Fruit fly (Drosophila melanogaster) ovary, adult (tissue): ENCODE measurements around the gene CG1492.
A peak's percentile ranks its signal among the peaks of the same experiment; 100 is the strongest.

Experiments
- CG17801 ChIP-seq: fragments of 200-800 bp; optimal IDR thresholded peaks from 2 replicates; lab custom pipeline; 2019; ENCODE audit warnings: missing biosample characterization, mild to moderate bottlenecking, missing genetic modification characterization, moderate library complexity; ENCODE audit not compliant: partially characterized antibody

CG1492 gene

DNA sequence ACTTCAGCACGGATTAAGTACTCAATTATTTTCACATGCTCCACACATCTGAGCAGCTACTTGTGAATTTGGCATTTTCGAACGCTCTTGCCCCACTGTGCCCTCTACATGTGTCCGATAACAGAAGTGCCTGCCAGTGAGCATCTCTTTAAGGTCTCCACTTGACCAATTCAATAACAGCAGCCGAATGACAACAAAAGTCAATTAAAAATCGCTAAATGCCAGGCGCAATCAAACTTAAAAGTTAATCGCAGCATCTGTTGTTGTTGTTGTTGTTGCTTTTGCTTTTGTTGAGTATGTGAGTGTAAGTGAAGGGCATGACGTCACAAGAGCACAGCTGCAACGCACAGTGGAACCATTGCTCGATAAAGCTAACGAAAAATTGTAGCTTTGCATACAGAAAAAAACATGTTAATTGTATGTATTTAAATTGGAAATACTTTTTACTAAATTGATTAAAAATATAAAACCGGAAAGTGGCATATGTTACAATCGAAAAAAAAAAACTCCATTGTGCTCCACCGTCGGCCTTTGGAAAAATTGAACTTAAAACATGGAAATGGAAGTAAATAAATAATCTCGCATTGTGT is 2.9 kb upstream of the CG1492 start:
- peak; percentile 31 for TF ChIP-seq CG17801 (GFP tag; lab: Kevin White, UChicago)

DNA sequence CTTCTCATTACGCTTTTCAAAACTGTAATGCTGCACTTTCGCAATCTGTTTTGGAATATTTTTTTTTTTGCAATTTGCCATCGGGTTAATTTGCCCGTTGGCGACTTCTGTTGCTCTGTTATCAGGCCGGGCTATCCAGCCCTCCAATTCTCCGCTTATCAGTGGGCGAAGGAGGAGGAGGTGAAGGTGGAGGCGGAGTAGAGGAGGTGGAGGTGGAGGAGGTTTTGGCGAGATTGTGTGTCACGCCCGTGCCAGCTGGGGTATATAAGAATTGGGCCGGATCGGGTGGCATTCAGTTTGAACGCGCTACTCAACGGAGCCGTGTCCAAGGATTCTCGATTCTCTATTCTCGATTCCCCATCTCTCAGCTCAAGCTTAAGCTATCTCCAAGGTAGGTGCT is 2.1 kb upstream of the CG1492 start:
- no peak for TF ChIP-seq CG17801 (GFP tag; lab: Kevin White, UChicago)

DNA sequence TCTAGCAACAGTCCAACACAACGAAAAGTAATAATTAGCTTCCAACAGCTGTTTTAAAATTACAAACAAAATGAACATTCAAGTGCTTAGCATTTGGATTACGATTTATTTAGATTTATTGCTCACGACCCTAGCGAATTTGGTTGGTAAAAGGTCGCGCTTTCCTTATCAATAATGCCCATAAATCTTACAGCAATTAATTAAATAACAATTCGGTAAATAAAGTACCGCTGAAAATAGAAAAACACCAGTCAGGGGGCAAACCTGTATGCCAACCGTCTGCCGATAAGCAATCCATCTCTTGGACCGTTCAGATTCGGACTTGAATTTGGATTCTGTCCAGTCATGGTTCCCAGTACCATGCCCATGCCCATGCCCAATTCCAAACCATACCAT is 1.1 kb upstream of the CG1492 start:
- no peak for TF ChIP-seq CG17801 (GFP tag; lab: Kevin White, UChicago)

DNA sequence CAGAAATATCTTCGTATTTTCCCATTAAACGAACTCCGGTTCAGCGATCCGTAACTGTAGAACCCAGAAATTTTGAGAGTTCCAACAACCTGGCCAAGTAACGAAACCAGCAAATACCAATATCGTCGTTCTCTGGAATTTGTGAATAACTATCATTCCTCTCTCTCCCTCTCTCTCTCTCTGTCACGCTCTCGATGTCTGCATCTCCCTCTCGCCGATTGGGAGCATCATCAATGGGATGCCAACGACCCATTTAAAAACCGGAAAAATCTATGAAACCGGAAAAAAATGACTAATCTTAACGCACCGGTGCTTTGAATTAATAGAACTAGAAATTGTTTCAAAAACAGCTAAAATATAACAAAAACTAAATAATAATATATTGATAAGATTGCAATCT is 4.4 kb downstream of the CG1492 start:
- no peak for TF ChIP-seq CG17801 (GFP tag; lab: Kevin White, UChicago)

DNA sequence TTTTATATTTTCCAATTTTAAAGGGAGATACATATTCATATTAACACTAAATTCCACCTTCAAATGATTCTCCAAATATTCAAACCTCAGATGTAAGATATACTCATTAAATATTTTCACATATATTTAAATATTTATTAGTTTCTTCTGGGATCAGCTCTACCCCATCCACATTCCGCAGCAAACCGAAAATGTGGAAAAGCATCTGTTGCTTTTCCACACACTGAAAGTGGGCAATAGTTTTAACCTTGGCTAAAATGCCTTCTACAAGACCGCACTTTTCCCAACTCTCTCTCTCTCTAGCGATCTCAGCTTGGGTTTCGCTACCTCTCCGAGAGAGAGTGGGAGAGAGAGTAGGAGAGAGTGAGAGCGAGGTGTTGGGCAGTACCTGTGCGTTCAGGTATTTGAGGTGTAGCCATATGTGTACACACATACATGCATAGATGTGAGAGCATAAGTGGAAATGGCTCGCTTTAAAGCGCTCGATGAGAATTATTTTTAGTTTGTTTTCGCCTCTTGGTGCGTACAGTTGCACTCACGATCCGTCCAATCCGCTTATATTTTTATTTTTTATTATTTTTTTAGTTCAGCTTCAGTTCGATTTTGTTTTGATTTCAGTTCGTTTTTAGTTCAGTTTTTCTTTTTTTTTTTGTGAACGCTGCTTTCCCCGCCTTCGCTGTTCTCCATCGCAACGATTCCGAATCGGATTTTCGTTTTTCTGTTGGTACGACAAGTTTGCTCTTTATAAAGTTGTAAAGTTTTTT is 5.2 kb downstream of the CG1492 start, which contains the start of gene CG1806:
CG1806 (plus strand) TSS at position 499 of the 764 bp plus-strand sequence.
- peak; percentile 96 for TF ChIP-seq CG17801 (GFP tag; lab: Kevin White, UChicago)

DNA sequence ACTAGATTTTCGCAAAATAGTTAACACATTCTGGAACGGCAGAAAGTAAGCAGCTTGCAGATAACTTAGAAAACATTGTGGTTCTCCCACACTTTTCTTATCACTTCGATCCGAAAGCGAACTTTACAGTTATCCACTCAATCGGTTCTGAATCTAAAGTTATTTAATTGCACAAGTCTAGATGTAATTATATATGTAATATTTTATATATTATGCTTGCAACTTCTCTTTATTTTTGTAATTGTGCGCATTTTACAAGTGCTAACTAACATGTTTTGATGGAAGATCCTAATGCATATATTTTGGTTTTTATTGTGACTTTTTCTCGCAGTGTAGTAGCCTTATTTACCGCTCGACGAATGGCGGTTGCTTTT is 7.6 kb downstream of the CG1492 start:
- TF ChIP-seq CG17801 (GFP tag; lab: Kevin White, UChicago) = no peak

DNA sequence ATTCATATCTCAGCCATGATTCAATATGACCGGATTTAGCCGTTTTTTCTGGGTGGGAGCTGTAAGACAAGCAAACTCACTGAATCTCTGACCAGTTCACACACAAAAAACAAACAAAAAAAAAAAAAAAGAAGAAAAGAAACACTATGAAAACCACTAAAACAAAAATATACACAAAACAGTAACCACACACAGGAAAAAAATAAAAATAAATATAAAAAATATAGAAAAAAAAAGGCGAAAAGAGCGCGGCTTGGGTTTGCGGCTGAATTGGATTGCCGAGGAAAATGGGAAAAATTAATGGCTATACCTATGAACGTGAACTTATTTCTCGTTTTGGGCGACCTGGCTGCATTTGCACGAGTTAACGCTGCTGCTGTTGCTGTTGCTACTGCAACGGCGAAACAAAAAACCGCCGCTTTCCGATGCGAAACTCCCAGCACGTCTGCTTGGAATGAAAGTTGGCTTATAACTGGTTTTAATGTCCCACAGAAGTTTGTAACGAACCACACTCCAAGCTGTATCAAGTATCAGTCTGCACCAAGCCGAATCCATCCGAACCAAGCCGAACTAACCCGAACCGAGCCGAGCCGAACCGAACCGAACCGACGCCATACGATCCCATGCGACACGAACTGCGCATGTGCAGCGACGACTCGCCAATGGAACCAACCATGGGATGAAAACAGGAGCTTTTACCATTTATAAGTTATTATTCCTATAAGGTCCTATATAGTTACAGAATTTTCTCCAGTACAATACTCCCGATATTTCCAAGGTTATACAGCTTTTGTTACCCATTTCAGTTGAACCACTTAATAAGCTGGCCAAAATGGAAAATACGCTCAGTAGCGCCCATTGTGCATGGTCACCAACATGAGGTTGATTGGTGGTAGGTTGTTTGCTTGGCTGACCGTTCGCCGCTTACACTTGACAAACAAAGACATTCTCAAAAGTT is 8.3 kb downstream of the CG1492 start, which contains the start of gene fw:
fw (minus strand) TSS at position 478 of the 958 bp plus-strand sequence.
- no peak for TF ChIP-seq CG17801 (GFP tag; lab: Kevin White, UChicago)

DNA sequence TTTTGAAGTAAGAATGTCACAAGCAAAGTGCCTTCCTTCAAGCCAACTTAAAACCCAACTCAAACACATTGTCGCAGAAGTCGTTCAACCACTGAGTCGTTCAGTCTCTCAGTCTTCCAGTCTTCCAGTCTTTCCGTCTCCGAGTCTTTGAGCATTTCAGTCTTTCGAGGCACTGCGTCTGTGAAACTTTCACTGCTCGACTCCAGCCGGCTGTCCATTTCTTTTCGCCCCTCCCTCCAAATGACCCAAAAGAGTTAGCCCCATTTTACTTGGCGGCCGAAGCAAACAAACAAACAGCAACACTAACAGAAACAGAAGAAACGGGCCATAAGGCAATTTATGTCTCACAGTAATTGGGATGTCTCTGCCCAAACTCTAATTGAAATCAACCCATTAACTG is 11.0 kb downstream of the CG1492 start:
- TF ChIP-seq CG17801 (GFP tag; lab: Kevin White, UChicago) = no peak

DNA sequence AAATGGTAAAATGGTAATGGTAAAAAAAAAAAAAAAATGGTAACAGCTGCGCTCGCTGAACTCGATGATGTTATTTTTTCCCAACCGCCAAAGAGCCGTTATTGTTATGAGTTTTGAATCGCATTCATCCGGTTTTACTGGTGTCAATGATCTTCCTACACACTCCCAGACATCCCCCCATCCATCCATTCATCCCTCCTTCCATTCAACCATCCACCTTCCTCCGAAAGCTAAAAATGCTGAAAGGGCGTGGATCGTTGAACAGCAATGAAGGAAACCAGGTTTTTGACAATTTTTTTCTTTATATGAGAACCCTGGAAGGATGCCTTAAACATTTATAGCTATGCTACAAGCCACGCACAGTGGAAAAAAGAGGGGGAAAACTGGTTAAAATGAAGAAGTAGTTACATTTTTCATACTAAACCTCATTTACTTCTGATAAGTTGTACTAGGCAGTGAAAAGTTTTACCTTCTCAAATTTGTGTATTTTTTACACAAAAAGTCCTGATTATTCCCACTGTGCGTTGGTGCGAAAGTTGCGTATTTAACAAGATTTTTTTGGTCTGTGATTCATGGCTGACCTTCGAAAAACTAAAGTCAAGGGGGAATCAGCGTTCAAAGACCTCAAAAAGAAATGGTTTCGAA is 11.9 kb downstream of the CG1492 start:
- TF ChIP-seq CG17801 (GFP tag; lab: Kevin White, UChicago) = no peak

DNA sequence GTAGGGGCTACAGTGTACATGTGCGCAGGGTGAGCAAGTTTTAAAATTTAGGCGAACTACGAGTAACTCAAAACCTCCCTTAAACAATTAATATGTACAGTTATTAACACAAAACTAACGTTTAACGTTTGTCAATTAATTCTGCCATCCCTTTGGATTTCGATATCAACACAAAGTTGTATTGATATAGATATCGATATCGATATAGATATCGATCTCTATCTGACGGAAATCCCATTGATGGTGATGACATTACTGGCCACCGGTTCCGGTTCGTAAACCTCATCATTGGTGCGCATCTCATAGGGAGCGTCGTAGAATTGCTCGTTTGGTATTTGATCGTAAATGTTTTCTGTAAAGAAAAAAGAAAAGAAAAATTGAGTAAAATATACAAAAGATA is 18.7 kb downstream of the CG1492 start:
- TF ChIP-seq CG17801 (GFP tag; lab: Kevin White, UChicago) = no peak

DNA sequence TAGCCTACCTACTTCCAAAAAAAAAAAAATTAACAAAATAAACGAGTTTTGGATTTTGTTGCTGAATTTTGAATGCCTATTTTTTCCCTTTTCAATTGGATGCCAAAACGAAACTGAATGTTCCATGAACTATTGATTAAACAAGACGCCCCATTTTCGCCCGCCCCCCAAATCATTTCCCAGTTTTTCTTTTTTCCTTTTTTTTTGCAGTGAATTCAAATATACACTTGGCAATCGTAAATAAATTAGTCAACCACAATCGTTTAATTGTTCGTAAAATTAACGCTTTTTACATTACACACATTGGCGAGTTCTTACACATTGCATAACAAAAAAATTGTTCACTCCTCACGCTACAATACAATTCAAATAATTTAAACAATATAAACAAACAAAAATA is 19.3 kb downstream of the CG1492 start, which contains the start of gene CG18130:
CG18130 (minus strand) TSS at position 101 of the 400 bp plus-strand sequence.
- no peak for TF ChIP-seq CG17801 (GFP tag; lab: Kevin White, UChicago)

DNA sequence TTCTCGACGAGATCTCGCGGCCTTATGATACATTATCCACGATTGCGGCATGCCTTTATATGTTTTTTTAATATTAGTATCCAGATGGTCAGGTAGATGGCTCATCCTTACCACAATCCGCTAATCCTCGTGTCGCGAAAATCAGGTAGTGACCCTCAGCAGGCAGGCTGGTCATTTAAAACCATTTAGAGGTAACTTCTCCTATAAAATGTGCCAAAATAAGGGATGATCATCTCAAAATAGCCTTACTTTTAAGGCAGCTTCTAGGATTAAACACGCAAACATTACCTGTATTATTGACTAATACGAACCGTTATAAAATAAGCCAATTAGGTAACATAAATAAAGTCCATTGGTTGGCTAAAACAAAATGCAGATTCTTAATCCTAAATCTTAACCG is 23.1 kb downstream of the CG1492 start, which contains the start of gene tsg:
tsg (minus strand) TSS at position 37 of the 400 bp plus-strand sequence.
- no peak for TF ChIP-seq CG17801 (GFP tag; lab: Kevin White, UChicago)

DNA sequence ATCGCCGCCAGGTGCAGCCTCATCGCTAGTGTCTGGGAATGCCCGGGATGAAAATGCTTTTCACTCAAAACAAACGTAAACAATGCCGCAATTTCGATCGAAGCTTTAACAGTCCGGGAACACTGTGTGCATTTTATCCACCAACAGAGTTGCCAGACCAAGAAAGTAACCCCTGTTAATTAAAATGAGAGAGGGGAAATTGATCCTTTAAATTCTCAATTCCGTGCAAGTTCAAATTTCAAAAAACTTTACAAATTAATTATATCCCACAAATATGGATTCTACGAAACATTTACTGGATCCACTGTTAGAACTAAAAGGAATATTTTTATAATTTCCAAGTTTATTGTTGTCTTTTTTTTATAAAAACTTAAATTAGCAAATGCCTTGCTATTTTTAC is 24.3 kb downstream of the CG1492 start, which contains the start of gene gd:
gd (minus strand) TSS at position 101 of the 400 bp plus-strand sequence.
- TF ChIP-seq CG17801 (GFP tag; lab: Kevin White, UChicago) = no peak

DNA sequence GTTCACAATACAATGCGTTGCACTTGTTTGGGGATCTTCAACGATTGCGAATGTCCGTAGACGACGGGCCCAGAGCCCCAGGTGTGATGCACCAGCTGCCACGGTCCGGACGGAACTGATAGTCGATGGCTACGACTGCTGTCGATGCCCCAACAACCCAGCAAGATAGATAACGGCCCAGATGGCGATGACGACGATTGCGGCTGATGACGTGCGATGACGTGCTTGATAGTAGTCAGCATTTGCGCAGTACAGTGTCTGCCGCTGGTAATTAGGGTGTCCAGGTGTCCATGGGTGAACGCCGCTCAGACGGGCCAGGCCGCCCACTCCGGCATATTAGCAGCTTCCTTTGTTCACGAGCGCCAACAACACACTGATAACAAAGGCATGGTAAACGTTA is 27.0 kb downstream of the CG1492 start, which contains the start of gene cac:
cac (minus strand) TSS at position 101 of the 400 bp plus-strand sequence.
- no peak for TF ChIP-seq CG17801 (GFP tag; lab: Kevin White, UChicago)
